Fruit fly (Drosophila melanogaster) whole organism, embryonic: ENCODE measurements around the gene CG13766.

Source experiments
- BEAF-32 ChIP-seq: fragments of 200-800 bp; sonication (Bioruptor generic); optimal IDR thresholded peaks from 3 replicates; lab custom pipeline; 2017; ENCODE audit warnings: missing biosample characterization, missing genetic modification characterization, mild to moderate bottlenecking, moderate library complexity, missing genetic modification reagents
- CG11247 ChIP-seq: fragments of 200-800 bp; sonication (Bioruptor generic); IDR thresholded peaks from 2 replicates; pipeline ENCODE4 v1.3.6; 2022; ENCODE audit warnings: missing biosample characterization, missing genetic modification characterization
- CG12236 ChIP-seq: fragments of 200-800 bp; sonication (Bioruptor generic); optimal IDR thresholded peaks from 2 replicates; lab custom pipeline; 2016; ENCODE audit warnings: missing biosample characterization, missing genetic modification characterization
- CG1233 ChIP-seq: fragments of 200-800 bp; sonication (Bioruptor generic); optimal IDR thresholded peaks from 4 replicates; lab custom pipeline; 2018; ENCODE audit warnings: missing biosample characterization, mild to moderate bottlenecking, missing genetic modification characterization
- CG13624 ChIP-seq: fragments of 200-800 bp; sonication (Bioruptor generic); optimal IDR thresholded peaks from 2 replicates; lab custom pipeline; 2016; ENCODE audit warnings: missing biosample characterization, missing genetic modification characterization
- CG14050 ChIP-seq: fragments of 200-800 bp; sonication (Bioruptor generic); IDR thresholded peaks from 3 replicates; pipeline ENCODE4 v1.3.6; 2022; ENCODE audit warnings: missing biosample characterization, missing genetic modification characterization
- CG14441 ChIP-seq: fragments of 200-800 bp; sonication (Bioruptor generic); IDR thresholded peaks from 2 replicates; pipeline ENCODE4 v1.3.6; 2022; ENCODE audit warnings: missing biosample characterization, missing genetic modification characterization
- CG14860 ChIP-seq: fragments of 200-800 bp; sonication (Bioruptor generic); IDR thresholded peaks from 3 replicates; pipeline ENCODE4 v1.3.6; 2022; ENCODE audit warnings: missing biosample characterization, missing genetic modification characterization; ENCODE audit not compliant: partially characterized antibody
- CG15479 ChIP-seq: fragments of 200-800 bp; sonication (Bioruptor generic); optimal IDR thresholded peaks from 3 replicates; lab custom pipeline; 2019; ENCODE audit warnings: missing biosample characterization, mild to moderate bottlenecking, missing genetic modification characterization, moderate library complexity
- CG17361 ChIP-seq: fragments of 200-800 bp; sonication (Bioruptor generic); IDR thresholded peaks from 3 replicates; pipeline ENCODE4 v1.3.6; 2022; ENCODE audit warnings: missing biosample characterization, missing genetic modification characterization
- CG17385 ChIP-seq: fragments of 200-800 bp; sonication (Bioruptor generic); optimal IDR thresholded peaks from 3 replicates; lab custom pipeline; 2018; ENCODE audit warnings: missing biosample characterization, mild to moderate bottlenecking, missing genetic modification characterization
- CG2889 ChIP-seq: fragments of 200-800 bp; sonication (Bioruptor generic); IDR thresholded peaks from 3 replicates; pipeline ENCODE4 v1.3.6; 2022; ENCODE audit warnings: missing biosample characterization, missing genetic modification characterization
- CG3838 ChIP-seq: fragments of 200-800 bp; sonication (Bioruptor generic); optimal IDR thresholded peaks from 3 replicates; lab custom pipeline; 2016; ENCODE audit warnings: missing biosample characterization, missing genetic modification characterization
- CG3847 ChIP-seq: fragments of 200-800 bp; sonication (Bioruptor generic); IDR thresholded peaks from 2 replicates; pipeline ENCODE4 v1.3.6; 2022; ENCODE audit warnings: missing biosample characterization, missing genetic modification characterization
- CG4360 ChIP-seq: fragments of 200-800 bp; sonication (Bioruptor generic); IDR thresholded peaks from 2 replicates; pipeline ENCODE4 v1.3.6; 2022; ENCODE audit warnings: missing biosample characterization, missing genetic modification characterization
- CG4854 ChIP-seq: fragments of 200-800 bp; sonication (Bioruptor generic); optimal IDR thresholded peaks from 2 replicates; lab custom pipeline; 2016; ENCODE audit warnings: missing biosample characterization, missing genetic modification characterization, inconsistent platforms
- CG6765 ChIP-seq: fragments of 200-800 bp; sonication (Bioruptor generic); optimal IDR thresholded peaks from 3 replicates; lab custom pipeline; 2017; ENCODE audit warnings: missing biosample characterization, mild to moderate bottlenecking, missing genetic modification characterization
- CG6813 ChIP-seq: fragments of 200-800 bp; sonication (Bioruptor generic); optimal IDR thresholded peaks from 2 replicates; lab custom pipeline; 2017; ENCODE audit warnings: missing biosample characterization, missing genetic modification characterization, mild to moderate bottlenecking, moderate library complexity, missing genetic modification reagents
- CG9932 ChIP-seq: fragments of 200-800 bp; sonication (Bioruptor generic); IDR thresholded peaks from 2 replicates; pipeline ENCODE4 v1.3.6; 2022; ENCODE audit warnings: missing biosample characterization, missing genetic modification characterization
- Chrac-16 ChIP-seq: fragments of 200-800 bp; sonication (Bioruptor generic); optimal IDR thresholded peaks from 3 replicates; lab custom pipeline; 2016; ENCODE audit warnings: missing biosample characterization, missing genetic modification characterization
- Gug ChIP-seq: fragments of 200-800 bp; sonication (Bioruptor generic); IDR thresholded peaks from 4 replicates; pipeline ENCODE4 v1.3.6; 2022; ENCODE audit warnings: missing biosample characterization, missing genetic modification characterization
- H15 ChIP-seq: fragments of 200-800 bp; sonication (Bioruptor generic); IDR thresholded peaks from 3 replicates; pipeline ENCODE4 v1.3.6; 2022; ENCODE audit warnings: missing biosample characterization, missing genetic modification characterization
- Hey ChIP-seq: fragments of 200-800 bp; sonication (Bioruptor generic); optimal IDR thresholded peaks from 3 replicates; lab custom pipeline; 2018; ENCODE audit warnings: missing biosample characterization, mild to moderate bottlenecking, missing genetic modification characterization
- HmgZ ChIP-seq: fragments of 200-800 bp; sonication (Bioruptor generic); optimal IDR thresholded peaks from 2 replicates; lab custom pipeline; 2018; ENCODE audit warnings: missing biosample characterization, mild to moderate bottlenecking, missing genetic modification characterization
- Hmx ChIP-seq: fragments of 200-800 bp; sonication (Bioruptor generic); optimal IDR thresholded peaks from 2 replicates; lab custom pipeline; 2016; ENCODE audit warnings: missing biosample characterization, missing genetic modification characterization
- Hr3 ChIP-seq: fragments of 200-800 bp; sonication (Bioruptor generic); optimal IDR thresholded peaks from 3 replicates; lab custom pipeline; 2016; ENCODE audit warnings: missing biosample characterization, missing genetic modification characterization
- NC2α ChIP-seq: fragments of 200-800 bp; sonication (Bioruptor generic); optimal IDR thresholded peaks from 2 replicates; lab custom pipeline; 2016; ENCODE audit warnings: missing biosample characterization, missing genetic modification characterization
- NFAT ChIP-seq: fragments of 200-800 bp; sonication (Bioruptor generic); IDR thresholded peaks from 2 replicates; pipeline ENCODE4 v1.3.6; 2022; ENCODE audit warnings: missing biosample characterization, missing genetic modification characterization
- NK7.1 ChIP-seq: fragments of 200-800 bp; sonication (Bioruptor generic); optimal IDR thresholded peaks from 3 replicates; lab custom pipeline; 2016; ENCODE audit warnings: missing biosample characterization, missing genetic modification characterization
- Optix ChIP-seq: fragments of 200-800 bp; sonication (Bioruptor generic); IDR thresholded peaks from 3 replicates; pipeline ENCODE4 v1.3.6; 2022; ENCODE audit warnings: missing biosample characterization, missing genetic modification characterization
- Sin3A ChIP-seq: fragments of >200 bp; optimal IDR thresholded peaks from 2 replicates; lab custom pipeline; 2018
- Sox100B ChIP-seq: fragments of 200-800 bp; sonication (Bioruptor generic); optimal IDR thresholded peaks from 3 replicates; lab custom pipeline; 2018; ENCODE audit warnings: missing biosample characterization, mild to moderate bottlenecking, missing genetic modification characterization
- Spps ChIP-seq: fragments of 200-800 bp; sonication (Bioruptor generic); optimal IDR thresholded peaks from 2 replicates; lab custom pipeline; 2018; ENCODE audit warnings: missing biosample characterization, mild to moderate bottlenecking, missing genetic modification characterization
- Trl ChIP-seq, 3 experiments: fragments of >200 bp in 2 of 3; fragments of 200-800 bp in 1 of 3; sonication (Bioruptor generic) in 1 of 3; optimal IDR thresholded peaks; 2 replicates in 1 of 3; 3 replicates in 2 of 3; lab custom pipeline; 2016 to 2017; ENCODE audit warnings: missing biosample characterization in 1 of 3, missing genetic modification characterization in 1 of 3
- al ChIP-seq: fragments of 200-800 bp; sonication (Bioruptor generic); IDR thresholded peaks from 2 replicates; pipeline ENCODE4 v1.3.6; 2022; ENCODE audit warnings: missing biosample characterization, missing genetic modification characterization
- crp ChIP-seq, 2 experiments: fragments of 200-800 bp; sonication (Bioruptor generic); optimal IDR thresholded peaks; 2 replicates in 1 of 2; 3 replicates in 1 of 2; lab custom pipeline; 2017; ENCODE audit warnings: missing biosample characterization in 2 of 2, missing genetic modification characterization in 2 of 2, mild to moderate bottlenecking in 1 of 2, moderate library complexity in 1 of 2
- grn ChIP-seq: fragments of 200-800 bp; sonication (Bioruptor generic); optimal IDR thresholded peaks from 3 replicates; lab custom pipeline; 2017; ENCODE audit warnings: missing biosample characterization, missing genetic modification characterization
- gsb ChIP-seq: fragments of 200-800 bp; sonication (Bioruptor generic); IDR thresholded peaks from 2 replicates; pipeline ENCODE4 v1.3.6; 2022; ENCODE audit warnings: missing biosample characterization, missing genetic modification characterization
- jumu ChIP-seq: fragments of 200-800 bp; sonication (Bioruptor generic); optimal IDR thresholded peaks from 3 replicates; lab custom pipeline; 2016; ENCODE audit warnings: missing biosample characterization, missing genetic modification characterization
- lov ChIP-seq, 2 experiments: fragments of 200-800 bp in 1 of 2; fragments of >200 bp in 1 of 2; sonication (Bioruptor generic) in 1 of 2; IDR thresholded peaks in 1 of 2; optimal IDR thresholded peaks in 1 of 2; 2 replicates in 1 of 2; 3 replicates in 1 of 2; pipeline versions ENCODE4 v1.3.6 to Lab custom; 2017 to 2022; ENCODE audit warnings: missing biosample characterization in 1 of 2, missing genetic modification characterization in 1 of 2
- maf-S ChIP-seq: fragments of 200-800 bp; sonication (Bioruptor generic); optimal IDR thresholded peaks from 2 replicates; lab custom pipeline; 2016; ENCODE audit warnings: missing biosample characterization, missing genetic modification characterization
- nerfin-2 ChIP-seq: fragments of 200-800 bp; sonication (Bioruptor generic); IDR thresholded peaks from 2 replicates; pipeline ENCODE4 v1.3.6; 2022; ENCODE audit warnings: missing biosample characterization, missing genetic modification characterization; ENCODE audit not compliant: partially characterized antibody
- p53 ChIP-seq: fragments of 200-800 bp; sonication (Bioruptor generic); optimal IDR thresholded peaks from 2 replicates; lab custom pipeline; 2016; ENCODE audit warnings: missing biosample characterization, missing genetic modification characterization
- peb ChIP-seq: fragments of 200-800 bp; sonication (Bioruptor generic); IDR thresholded peaks from 2 replicates; pipeline ENCODE4 v1.3.6; 2022; ENCODE audit warnings: missing biosample characterization, missing genetic modification characterization
- pita ChIP-seq: fragments of 200-800 bp; sonication (Bioruptor generic); optimal IDR thresholded peaks from 2 replicates; lab custom pipeline; 2017; ENCODE audit warnings: missing biosample characterization, mild to moderate bottlenecking, missing genetic modification characterization
- pzg ChIP-seq: fragments of 200-800 bp; sonication (Bioruptor generic); optimal IDR thresholded peaks from 3 replicates; lab custom pipeline; 2018; ENCODE audit warnings: missing biosample characterization, mild to moderate bottlenecking, missing genetic modification characterization, moderate library complexity
- run ChIP-seq: fragments of 200-800 bp; sonication (Bioruptor generic); optimal IDR thresholded peaks from 3 replicates; lab custom pipeline; 2018; ENCODE audit warnings: missing biosample characterization, mild to moderate bottlenecking, missing genetic modification characterization
- sqz ChIP-seq: fragments of 200-800 bp; sonication (Bioruptor generic); optimal IDR thresholded peaks from 3 replicates; lab custom pipeline; 2018; ENCODE audit warnings: missing biosample characterization, mild to moderate bottlenecking, missing genetic modification characterization
- trem ChIP-seq: fragments of 200-800 bp; optimal IDR thresholded peaks from 3 replicates; lab custom pipeline; 2019; ENCODE audit warnings: missing biosample characterization, mild to moderate bottlenecking, missing genetic modification characterization, moderate library complexity
- unc-4 ChIP-seq: fragments of 200-800 bp; sonication (Bioruptor generic); IDR thresholded peaks from 2 replicates; pipeline ENCODE4 v1.3.6; 2022; ENCODE audit warnings: missing biosample characterization, missing genetic modification characterization; ENCODE audit not compliant: partially characterized antibody
- zfh1 ChIP-seq: fragments of 200-800 bp; sonication (Bioruptor generic); IDR thresholded peaks from 3 replicates; pipeline ENCODE4 v1.3.6; 2022; ENCODE audit warnings: missing biosample characterization, missing genetic modification characterization

The CG13766 gene

dm6 chr2L:6526996-6527395 lies 39.0 kb downstream of the CG13766 start (continued):
- no peak for TF ChIP-seq Spps (tag; lab: Kevin White, UChicago)
- TF ChIP-seq Sin3A (lab: Kevin White, UChicago), result no peak
- no peak for TF ChIP-seq NC2α
- TF ChIP-seq zfh1 (GFP tag; lab: Robert Waterston, UW), result no peak
- TF ChIP-seq HmgZ (tag; lab: Kevin White, UChicago), result no peak
- no peak for TF ChIP-seq Hr3 (GFP tag; lab: Kevin White, UChicago)
- no peak for TF ChIP-seq CG6765 (GFP tag; lab: Kevin White, UChicago)
- no peak for TF ChIP-seq CG17385
- no peak for TF ChIP-seq Trl (optimal IDR thresholded peaks at IDR 0.05; lab: Kevin White, UChicago)
- peak; percentile 3 for TF ChIP-seq Trl (GFP tag; optimal IDR thresholded peaks at IDR 0.05; lab: Kevin White, UChicago)
- TF ChIP-seq al (GFP tag; lab: Robert Waterston, UW), result no peak
- peak; percentile 21 for TF ChIP-seq CG13624 (GFP tag; lab: Kevin White, UChicago)
- no peak for TF ChIP-seq p53 (GFP tag; lab: Kevin White, UChicago)
- no peak for TF ChIP-seq CG2889
- no peak for TF ChIP-seq Gug (GFP tag; lab: Robert Waterston, UW)
- TF ChIP-seq trem (tag; lab: Kevin White, UChicago), result peak; percentile 39
- TF ChIP-seq lov (optimal IDR thresholded peaks at IDR 0.05; lab: Kevin White, UChicago), result no peak
- no peak for TF ChIP-seq lov (GFP tag; IDR thresholded peaks at IDR 0.05; lab: Robert Waterston, UW)
- TF ChIP-seq CG3838 (GFP tag; lab: Kevin White, UChicago), result no peak
- TF ChIP-seq Sox100B (GFP tag; lab: Kevin White, UChicago), result no peak
- TF ChIP-seq CG11247 (GFP tag; lab: Robert Waterston, UW), result no peak
- TF ChIP-seq Hey, result no peak
- TF ChIP-seq CG4854, result peak; percentile 32
- no peak for TF ChIP-seq peb (GFP tag; lab: Robert Waterston, UW)
- TF ChIP-seq CG1233 (GFP tag; lab: Kevin White, UChicago), result no peak
- peak; percentile 28; the same call in 1 of the 3 replicates for TF ChIP-seq CG17361 (GFP tag; lab: Robert Waterston, UW)
- no peak for TF ChIP-seq CG4360 (GFP tag; lab: Robert Waterston, UW)
- no peak for TF ChIP-seq sqz (GFP tag; lab: Kevin White, UChicago)
- TF ChIP-seq CG14860, result no peak
- TF ChIP-seq NFAT, result peak; percentile 17; the same call in 1 of the 2 replicates
- TF ChIP-seq jumu (GFP tag; lab: Kevin White, UChicago), result no peak
- no peak for TF ChIP-seq Optix
- no peak for TF ChIP-seq run (tag; lab: Kevin White, UChicago)
- TF ChIP-seq CG6813 (GFP tag; lab: Kevin White, UChicago), result no peak
- TF ChIP-seq maf-S (GFP tag; lab: Kevin White, UChicago), result no peak
- no peak for TF ChIP-seq CG14441
- TF ChIP-seq H15 (GFP tag; lab: Robert Waterston, UW), result no peak
- TF ChIP-seq unc-4, result no peak
- peak; percentile 62 for TF ChIP-seq pita (GFP tag; lab: Kevin White, UChicago)
- TF ChIP-seq gsb (GFP tag; lab: Robert Waterston, UW), result no peak
- TF ChIP-seq Hmx (GFP tag; lab: Kevin White, UChicago), result no peak
- TF ChIP-seq CG9932, result no peak
- no peak for TF ChIP-seq nerfin-2 (GFP tag; lab: Robert Waterston, UW)
- no peak for TF ChIP-seq BEAF-32 (GFP tag; lab: Kevin White, UChicago)
- no peak for TF ChIP-seq grn
- no peak for TF ChIP-seq CG3847 (GFP tag; lab: Robert Waterston, UW)
- TF ChIP-seq CG12236 (GFP tag; lab: Kevin White, UChicago), result no peak
- TF ChIP-seq Chrac-16 (GFP tag; lab: Kevin White, UChicago), result no peak
- no peak for TF ChIP-seq pzg (GFP tag; lab: Kevin White, UChicago)
- no peak for TF ChIP-seq crp (GFP tag; optimal IDR thresholded peaks at IDR 0.05; lab: Kevin White, UChicago)
- no peak for TF ChIP-seq CG15479
- TF ChIP-seq NK7.1 (GFP tag; lab: Kevin White, UChicago), result no peak
- TF ChIP-seq CG14050 (GFP tag; lab: Robert Waterston, UW), result no peak
